Worm (Caenorhabditis elegans): ENCODE measurements around the gene F28F9.3.

DNA sequence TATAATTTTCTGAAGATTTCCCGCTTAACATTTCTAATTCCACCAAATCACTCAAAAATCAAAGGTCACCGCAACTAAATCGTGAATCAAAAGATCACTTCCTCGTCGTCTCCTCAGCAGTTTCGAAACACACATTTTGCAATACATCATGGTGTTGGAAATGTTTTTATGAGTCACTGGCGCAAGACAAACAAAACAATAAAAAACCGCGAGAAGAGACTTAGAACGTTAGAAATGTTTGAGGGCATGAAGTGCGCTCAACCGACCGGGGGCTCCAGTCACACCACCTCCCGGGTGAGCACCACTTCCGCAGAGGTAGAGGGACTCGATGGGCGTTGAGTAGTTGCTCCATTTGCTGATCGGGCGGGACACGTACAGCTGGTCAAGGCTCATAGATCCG, 48.6 kb downstream of the F28F9.3 start:
- no peak for TF ChIP-seq sptf-1 (tag; optimal IDR thresholded peaks at IDR 0.05)
- TF ChIP-seq lin-13 (tag; optimal IDR thresholded peaks at IDR 0.05): no peak
- TF ChIP-seq nhr-28 (tag; optimal IDR thresholded peaks at IDR 0.05): no peak
- no peak for TF ChIP-seq unc-39 (tag; optimal IDR thresholded peaks at IDR 0.05)
- TF ChIP-seq unc-62 (GFP tag; optimal IDR thresholded peaks at IDR 0.05): no peak
- no peak for TF ChIP-seq ceh-39 (tag; optimal IDR thresholded peaks at IDR 0.05)
- no peak for TF ChIP-seq nhr-76 (tag; optimal IDR thresholded peaks at IDR 0.05)
- no peak for TF ChIP-seq elt-1 (tag; optimal IDR thresholded peaks at IDR 0.05; ENCODE audit: borderline replicate concordance, insufficient read depth)
- no peak for TF ChIP-seq nhr-237 (tag; optimal IDR thresholded peaks at IDR 0.05)
- TF ChIP-seq lin-32 (GFP tag; optimal IDR thresholded peaks at IDR 0.05): no peak
- no peak for TF ChIP-seq ztf-11 (tag; optimal IDR thresholded peaks at IDR 0.05)
- TF ChIP-seq ceh-83 (GFP tag; optimal IDR thresholded peaks at IDR 0.05): no peak
